Worm (Caenorhabditis elegans) whole organism, early embryonic: ENCODE results near the gene F26G1.11.

Experiments used
- B0310.2 ChIP-seq: sonication (generic microtip); optimal IDR thresholded peaks from 2 replicates; lab custom pipeline; 2016; ENCODE audit warnings: mild to moderate bottlenecking, missing genetic modification characterization, missing compliant biosample characterization
- F13C5.2 ChIP-seq: sonication (generic microtip); optimal IDR thresholded peaks from 2 replicates; lab custom pipeline; 2017; ENCODE audit warnings: mild to moderate bottlenecking, missing genetic modification characterization, inconsistent platforms, missing compliant biosample characterization
- aly-1 ChIP-seq: sonication (generic microtip); optimal IDR thresholded peaks from 2 replicates; lab custom pipeline; 2016; ENCODE audit warnings: missing genetic modification characterization, missing compliant biosample characterization
- ama-1 ChIP-seq: fragments of 150-350 bp; optimal IDR thresholded peaks from 2 replicates; lab custom pipeline; 2014
- ceh-13 ChIP-seq: fragments of 200-800 bp; sonication (Bioruptor generic); optimal IDR thresholded peaks from 2 replicates; lab custom pipeline; 2018; ENCODE audit warnings: mild to moderate bottlenecking, missing genetic modification characterization, missing compliant biosample characterization
- ceh-36 ChIP-seq: sonication (generic microtip); optimal IDR thresholded peaks from 2 replicates; lab custom pipeline; 2016; ENCODE audit warnings: missing genetic modification characterization, inconsistent platforms, missing compliant biosample characterization
- ets-7 ChIP-seq: sonication (generic microtip); optimal IDR thresholded peaks from 2 replicates; lab custom pipeline; 2016; ENCODE audit warnings: missing genotype, missing genetic modification characterization, missing compliant biosample characterization
- flt-1 ChIP-seq: fragments of 200-800 bp; sonication (Bioruptor generic); IDR thresholded peaks from 2 replicates; pipeline ENCODE4 v1.3.6; 2022; ENCODE audit warnings: missing genetic modification characterization, missing compliant biosample characterization
- hmbx-1 ChIP-seq: sonication (generic microtip); optimal IDR thresholded peaks from 2 replicates; lab custom pipeline; 2016; ENCODE audit warnings: mild to moderate bottlenecking, missing genetic modification characterization, missing compliant biosample characterization
- hmg-4 ChIP-seq: fragments of 200-800 bp; sonication (Bioruptor generic); optimal IDR thresholded peaks from 2 replicates; lab custom pipeline; 2018; ENCODE audit warnings: mild to moderate bottlenecking, missing genetic modification characterization, missing compliant biosample characterization
- hnd-1 ChIP-seq: sonication (generic microtip); optimal IDR thresholded peaks from 2 replicates; lab custom pipeline; 2016; ENCODE audit warnings: missing genetic modification characterization, missing compliant biosample characterization
- pes-1 ChIP-seq: fragments of 200-800 bp; sonication (Bioruptor generic); IDR thresholded peaks from 2 replicates; pipeline ENCODE4 v1.3.6; 2022; ENCODE audit warnings: missing genetic modification reagents, missing genetic modification characterization, missing compliant biosample characterization
- scrt-1 ChIP-seq: fragments of 200-800 bp; sonication (Bioruptor generic); IDR thresholded peaks from 2 replicates; pipeline ENCODE4 v1.3.6; 2022; ENCODE audit warnings: missing genetic modification characterization, missing compliant biosample characterization
- sea-1 ChIP-seq: fragments of 200-800 bp; sonication (Bioruptor generic); conservative IDR thresholded peaks from 2 replicates; pipeline ENCODE4 v1.3.6; 2022; ENCODE audit warnings: missing genetic modification characterization, missing compliant biosample characterization
- tbx-11 ChIP-seq: fragments of 200-800 bp; sonication (Bioruptor generic); IDR thresholded peaks from 2 replicates; pipeline ENCODE4 v1.3.6; 2022; ENCODE audit warnings: missing genetic modification characterization, missing compliant biosample characterization
- tbx-37 ChIP-seq: fragments of 200-800 bp; sonication (Bioruptor generic); conservative IDR thresholded peaks from 2 replicates; pipeline ENCODE4 v1.3.6; 2022; ENCODE audit warnings: missing genetic modification reagents, missing genetic modification characterization, missing compliant biosample characterization
- tra-4 ChIP-seq: sonication (generic microtip); optimal IDR thresholded peaks from 2 replicates; lab custom pipeline; 2017; ENCODE audit warnings: missing genetic modification characterization, missing compliant biosample characterization

The F26G1.11 gene

DNA sequence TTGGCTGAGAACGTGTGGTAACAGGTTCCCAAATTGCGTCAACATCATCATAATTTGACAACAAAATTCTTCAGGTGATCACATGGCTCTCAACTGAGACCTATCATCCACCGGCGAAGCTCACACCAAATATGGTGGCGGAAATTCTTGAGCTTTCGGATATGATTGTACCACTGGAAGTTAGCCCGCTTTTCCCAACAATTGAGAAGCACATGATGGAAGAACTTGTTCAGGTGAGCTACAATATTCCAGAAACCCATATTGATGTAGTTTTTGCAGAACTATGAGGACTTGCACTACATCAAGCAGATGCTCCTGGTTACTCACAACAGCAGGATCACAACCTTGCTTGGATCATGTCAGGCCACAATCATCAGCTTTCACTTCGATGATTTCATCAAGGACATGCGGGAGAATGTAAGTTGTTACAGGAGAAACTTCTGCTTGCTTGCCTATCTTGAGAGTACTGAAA, 24.6 kb upstream of the F26G1.11 start, which contains the start of gene F41C3.1:
F41C3.1 (plus strand) TSS at position 51 of the 472 bp plus-strand sequence.
- no peak for TF ChIP-seq F13C5.2 (tag; lab: Kevin White, UChicago)
- TF ChIP-seq B0310.2 = no peak
- no peak for TF ChIP-seq hmbx-1 (tag; lab: Kevin White, UChicago)
- no peak for TF ChIP-seq flt-1 (GFP tag; lab: Robert Waterston, UW)
- no peak for TF ChIP-seq sea-1 (GFP tag; lab: Robert Waterston, UW)
- TF ChIP-seq hmg-4 (GFP tag; lab: Kevin White, UChicago) = no peak
- no peak for TF ChIP-seq tra-4
- no peak for TF ChIP-seq tbx-11 (GFP tag; lab: Robert Waterston, UW)

DNA sequence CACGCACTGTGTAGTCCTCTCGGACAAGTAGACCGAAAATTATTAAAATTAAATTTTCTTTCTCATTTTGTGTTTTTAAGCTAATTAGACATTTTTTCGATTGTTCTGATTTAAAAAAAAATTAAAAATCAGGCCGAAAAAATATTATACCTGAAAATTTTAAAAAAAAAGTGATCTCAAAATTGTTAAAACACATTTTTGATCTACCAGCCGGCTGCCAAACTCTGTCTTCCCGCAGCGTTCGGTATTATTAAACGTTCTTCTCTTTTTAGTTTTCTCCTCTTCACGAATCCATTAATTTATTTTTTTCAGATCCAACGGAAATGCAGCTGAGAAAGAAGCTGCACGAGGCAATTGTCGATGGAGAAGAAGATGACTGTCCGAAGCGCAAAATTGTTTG, 23.8 kb upstream of the F26G1.11 start, which contains the start of gene C27D9.1:
C27D9.1 (plus strand) TSS at position 281 of the 400 bp plus-strand sequence.
- TF ChIP-seq ama-1 (lab: Kevin White, UChicago) = no peak
- TF ChIP-seq flt-1 (GFP tag; lab: Robert Waterston, UW) = no peak
- TF ChIP-seq ets-7 (tag; lab: Kevin White, UChicago) = no peak
- no peak for TF ChIP-seq scrt-1 (GFP tag; lab: Robert Waterston, UW)
- TF ChIP-seq tbx-37 (GFP tag; lab: Robert Waterston, UW) = no peak
- TF ChIP-seq tbx-11 (GFP tag; lab: Robert Waterston, UW) = no peak
- TF ChIP-seq sea-1 (GFP tag; lab: Robert Waterston, UW) = no peak
- TF ChIP-seq ceh-13 (GFP tag; lab: Kevin White, UChicago) = no peak
- no peak for TF ChIP-seq ceh-36
- TF ChIP-seq B0310.2 = no peak
- no peak for TF ChIP-seq hmbx-1 (tag; lab: Kevin White, UChicago)
- TF ChIP-seq tra-4 = no peak
- no peak for TF ChIP-seq hmg-4 (GFP tag; lab: Kevin White, UChicago)
- TF ChIP-seq aly-1 (tag; lab: Kevin White, UChicago) = no peak
- TF ChIP-seq pes-1 (GFP tag; lab: Robert Waterston, UW) = no peak
- TF ChIP-seq hnd-1 = no peak
- TF ChIP-seq F13C5.2 (tag; lab: Kevin White, UChicago) = no peak

DNA sequence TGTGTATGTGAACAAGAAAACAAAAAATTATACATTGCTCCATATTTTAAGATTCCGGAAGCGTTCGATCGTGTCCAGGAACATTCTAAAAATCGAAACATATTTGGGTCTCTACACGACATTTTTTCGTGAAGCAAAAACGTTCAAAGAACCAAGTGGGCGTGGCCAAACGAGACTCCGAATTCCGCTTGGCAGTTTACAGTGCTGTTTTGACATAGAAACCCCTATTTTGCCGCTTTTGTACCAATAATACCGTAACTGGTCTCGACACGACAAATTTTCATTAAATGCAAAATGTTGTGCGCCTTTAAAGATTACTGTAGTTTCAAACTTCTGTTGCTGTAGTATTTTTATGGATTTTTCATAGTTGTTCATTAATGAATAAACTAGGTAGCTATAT, 21.3 kb upstream of the F26G1.11 start:
- no peak for TF ChIP-seq B0310.2
- no peak for TF ChIP-seq ceh-36
- TF ChIP-seq hnd-1 = no peak
- TF ChIP-seq tra-4 = no peak
- TF ChIP-seq ets-7 (tag; lab: Kevin White, UChicago) = no peak
- TF ChIP-seq sea-1 (GFP tag; lab: Robert Waterston, UW) = no peak
- TF ChIP-seq aly-1 (tag; lab: Kevin White, UChicago) = no peak
- no peak for TF ChIP-seq ama-1 (lab: Kevin White, UChicago)
- TF ChIP-seq pes-1 (GFP tag; lab: Robert Waterston, UW) = no peak
- no peak for TF ChIP-seq tbx-11 (GFP tag; lab: Robert Waterston, UW)

- TF ChIP-seq tra-4 (no peak), flt-1 (GFP tag; lab: Robert Waterston, UW) (no peak), ets-7 (tag; lab: Kevin White, UChicago) (no peak), ceh-13 (GFP tag; lab: Kevin White, UChicago) (no peak), F13C5.2 (tag; lab: Kevin White, UChicago) (no peak)
These were observed 20.2 kb upstream of the F26G1.11 start, which contains the start of gene C27D9.2 for ce11 chrII:4756751-4757150. Gene C27D9.2 (minus strand): TSS chrII:4756851.

DNA sequence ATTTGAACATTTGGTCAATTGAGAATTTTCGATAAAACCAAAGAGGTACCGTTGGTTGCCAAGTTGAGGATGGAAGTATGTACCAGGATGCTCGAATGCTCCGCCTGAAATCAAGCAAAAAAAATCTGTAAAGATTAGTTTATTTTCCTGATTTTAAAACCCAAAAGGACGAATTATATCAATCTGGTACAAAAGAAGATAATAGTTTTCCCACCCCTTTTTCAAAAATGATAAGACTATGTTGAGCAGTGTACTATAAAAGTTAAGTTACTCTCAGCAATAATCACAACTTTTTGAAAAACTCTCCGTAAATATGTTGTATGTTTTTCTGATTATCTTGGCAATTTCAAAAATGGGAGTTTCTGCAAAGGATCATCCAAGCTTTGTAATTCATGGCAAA, 18.5 kb upstream of the F26G1.11 start, which contains the start of gene F26G1.3:
F26G1.3 (plus strand) TSS at position 301 of the 400 bp plus-strand sequence.
- TF ChIP-seq flt-1 (GFP tag; lab: Robert Waterston, UW) = no peak
- no peak for TF ChIP-seq sea-1 (GFP tag; lab: Robert Waterston, UW)
- TF ChIP-seq ets-7 (tag; lab: Kevin White, UChicago) = no peak
- TF ChIP-seq ama-1 (lab: Kevin White, UChicago) = no peak
- TF ChIP-seq scrt-1 (GFP tag; lab: Robert Waterston, UW) = no peak
- TF ChIP-seq tra-4 = no peak
- no peak for TF ChIP-seq B0310.2
- no peak for TF ChIP-seq pes-1 (GFP tag; lab: Robert Waterston, UW)
- TF ChIP-seq ceh-13 (GFP tag; lab: Kevin White, UChicago) = no peak
- TF ChIP-seq hmg-4 (GFP tag; lab: Kevin White, UChicago) = no peak
- TF ChIP-seq tbx-37 (GFP tag; lab: Robert Waterston, UW) = no peak
- TF ChIP-seq aly-1 (tag; lab: Kevin White, UChicago) = no peak
- TF ChIP-seq ceh-36 = no peak
- TF ChIP-seq hmbx-1 (tag; lab: Kevin White, UChicago) = no peak
- no peak for TF ChIP-seq tbx-11 (GFP tag; lab: Robert Waterston, UW)
- no peak for TF ChIP-seq F13C5.2 (tag; lab: Kevin White, UChicago)

DNA sequence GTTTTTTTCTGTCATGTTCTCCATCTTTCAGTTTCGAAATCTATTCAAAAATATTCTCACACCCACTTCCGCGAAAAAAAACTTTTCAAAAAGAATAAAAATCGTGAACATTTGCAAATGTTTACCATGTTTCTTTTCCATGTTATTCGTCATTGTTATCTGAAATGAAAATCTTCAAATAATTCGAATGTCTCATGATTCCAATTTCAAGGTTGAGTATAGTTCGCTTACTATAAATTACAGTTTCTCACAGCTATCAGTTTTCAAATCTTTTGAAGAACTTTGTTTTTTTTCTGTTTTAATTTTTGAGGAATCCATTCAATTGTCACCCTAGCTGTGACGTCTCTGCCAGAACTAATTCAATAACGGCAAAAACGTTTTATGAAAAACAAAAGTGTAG, 17.1 kb upstream of the F26G1.11 start:
- TF ChIP-seq hmbx-1 (tag; lab: Kevin White, UChicago) = no peak
- TF ChIP-seq flt-1 (GFP tag; lab: Robert Waterston, UW) = no peak

DNA sequence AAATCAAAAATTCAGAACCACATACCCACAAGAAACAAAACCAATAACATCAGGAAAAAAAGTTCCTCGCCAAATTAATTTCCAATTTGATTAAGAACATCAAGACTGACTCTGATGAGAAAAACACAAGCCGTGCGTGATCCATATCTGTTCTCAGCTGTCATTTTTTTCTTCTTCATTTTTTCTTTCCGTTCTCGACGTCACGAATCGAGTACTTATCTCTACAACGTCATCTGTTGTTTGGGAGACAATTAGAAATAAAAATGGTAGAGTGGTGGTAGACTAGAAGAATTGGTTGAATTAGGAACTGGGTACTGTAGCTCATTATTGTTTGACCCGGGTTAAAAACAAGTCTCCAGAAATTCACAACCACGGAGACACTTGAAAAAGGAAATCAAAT, 15.9 kb upstream of the F26G1.11 start:
- TF ChIP-seq hmbx-1 (tag; lab: Kevin White, UChicago) (no peak), ama-1 (lab: Kevin White, UChicago) (no peak), flt-1 (GFP tag; lab: Robert Waterston, UW) (no peak), B0310.2 (no peak), tbx-37 (GFP tag; lab: Robert Waterston, UW) (no peak), F13C5.2 (tag; lab: Kevin White, UChicago) (no peak), ceh-36 (no peak), tra-4 (no peak), pes-1 (GFP tag; lab: Robert Waterston, UW) (no peak), ets-7 (tag; lab: Kevin White, UChicago) (no peak), ceh-13 (GFP tag; lab: Kevin White, UChicago) (no peak), aly-1 (tag; lab: Kevin White, UChicago) (no peak), hmg-4 (GFP tag; lab: Kevin White, UChicago) (no peak)
